Fruit fly (Drosophila melanogaster) whole organism, embryonic: ENCODE results near the gene CG2124.

Experiments
- Bgb ChIP-seq: fragments of 200-800 bp; sonication (Bioruptor generic); IDR thresholded peaks from 2 replicates; pipeline ENCODE4 v1.3.6; 2022; ENCODE audit warnings: missing biosample characterization, missing genetic modification characterization; ENCODE audit not compliant: partially characterized antibody
- CG10209 ChIP-seq: fragments of 200-800 bp; sonication (Bioruptor generic); optimal IDR thresholded peaks from 3 replicates; lab custom pipeline; 2017; ENCODE audit warnings: missing biosample characterization, mild to moderate bottlenecking, missing genetic modification characterization, missing genetic modification reagents
- CG11696 ChIP-seq: fragments of 200-800 bp; sonication (Bioruptor generic); IDR thresholded peaks from 2 replicates; pipeline ENCODE4 v1.3.6; 2022; ENCODE audit warnings: missing biosample characterization, missing genetic modification characterization
- CG12299 ChIP-seq: fragments of 200-800 bp; sonication (Bioruptor generic); optimal IDR thresholded peaks from 2 replicates; lab custom pipeline; 2018; ENCODE audit warnings: missing biosample characterization, mild to moderate bottlenecking, missing genetic modification characterization
- CG1233 ChIP-seq: fragments of 200-800 bp; sonication (Bioruptor generic); optimal IDR thresholded peaks from 4 replicates; lab custom pipeline; 2018; ENCODE audit warnings: missing biosample characterization, mild to moderate bottlenecking, missing genetic modification characterization
- CG13424 ChIP-seq: fragments of 200-800 bp; sonication (Bioruptor generic); optimal IDR thresholded peaks from 2 replicates; lab custom pipeline; 2019; ENCODE audit warnings: missing biosample characterization, mild to moderate bottlenecking, missing genetic modification characterization, moderate library complexity
- CG13624 ChIP-seq: fragments of 200-800 bp; sonication (Bioruptor generic); optimal IDR thresholded peaks from 2 replicates; lab custom pipeline; 2016; ENCODE audit warnings: missing biosample characterization, missing genetic modification characterization
- CG13775 ChIP-seq: fragments of 200-800 bp; sonication (Bioruptor generic); optimal IDR thresholded peaks from 3 replicates; lab custom pipeline; 2017; ENCODE audit warnings: missing biosample characterization, mild to moderate bottlenecking, missing genetic modification characterization
- CG14667 ChIP-seq: fragments of 200-800 bp; sonication (Bioruptor generic); IDR thresholded peaks from 2 replicates; pipeline ENCODE4 v1.3.6; 2022; ENCODE audit warnings: missing biosample characterization, missing genetic modification characterization
- CG17361 ChIP-seq: fragments of 200-800 bp; sonication (Bioruptor generic); IDR thresholded peaks from 3 replicates; pipeline ENCODE4 v1.3.6; 2022; ENCODE audit warnings: missing biosample characterization, missing genetic modification characterization
- CG2129 ChIP-seq: fragments of 200-800 bp; sonication (Bioruptor generic); IDR thresholded peaks from 2 replicates; pipeline ENCODE4 v1.3.6; 2022; ENCODE audit warnings: missing biosample characterization, missing genetic modification characterization; ENCODE audit not compliant: partially characterized antibody
- CG32767 ChIP-seq: fragments of 200-800 bp; sonication (Bioruptor generic); IDR thresholded peaks from 2 replicates; pipeline ENCODE4 v1.3.6; 2022; ENCODE audit warnings: missing biosample characterization, missing genetic modification characterization
- CG34422 ChIP-seq: fragments of 200-800 bp; sonication (Bioruptor generic); IDR thresholded peaks from 3 replicates; pipeline ENCODE4 v1.3.6; 2022; ENCODE audit warnings: missing biosample characterization, missing genetic modification characterization
- CG4617 ChIP-seq: fragments of 200-800 bp; sonication (Bioruptor generic); optimal IDR thresholded peaks from 3 replicates; lab custom pipeline; 2016; ENCODE audit warnings: missing biosample characterization, missing genetic modification characterization, borderline replicate concordance
- CG5953 ChIP-seq: fragments of 200-800 bp; sonication (Bioruptor generic); IDR thresholded peaks from 2 replicates; pipeline ENCODE4 v1.3.6; 2022; ENCODE audit warnings: missing biosample characterization, missing genetic modification characterization
- CG6254 ChIP-seq: fragments of 200-800 bp; sonication (Bioruptor generic); optimal IDR thresholded peaks from 3 replicates; lab custom pipeline; 2017; ENCODE audit warnings: mild to moderate bottlenecking, missing biosample characterization, missing genetic modification reagents, missing genetic modification characterization
- CG7556 ChIP-seq: fragments of 200-800 bp; sonication (Bioruptor generic); optimal IDR thresholded peaks from 2 replicates; lab custom pipeline; 2017; ENCODE audit warnings: missing biosample characterization, mild to moderate bottlenecking, missing genetic modification characterization
- CG7745 ChIP-seq: fragments of 200-800 bp; sonication (Bioruptor generic); optimal IDR thresholded peaks from 2 replicates; lab custom pipeline; 2018; ENCODE audit warnings: missing biosample characterization, mild to moderate bottlenecking, missing genetic modification characterization, moderate library complexity
- CG8281 ChIP-seq: fragments of 200-800 bp; sonication (Bioruptor generic); optimal IDR thresholded peaks from 2 replicates; lab custom pipeline; 2018; ENCODE audit warnings: missing biosample characterization, mild to moderate bottlenecking, missing genetic modification characterization, moderate library complexity
- CG8290 ChIP-seq, 3 experiments: fragments of 200-800 bp; sonication (Bioruptor generic); optimal IDR thresholded peaks; 2 replicates each; lab custom pipeline; 2016 to 2019; ENCODE audit warnings: missing biosample characterization in 3 of 3, missing genetic modification characterization in 3 of 3, mild to moderate bottlenecking in 2 of 3, moderate library complexity in 1 of 3
- CG8478 ChIP-seq: fragments of >200 bp; optimal IDR thresholded peaks from 2 replicates; lab custom pipeline; 2018
- CG8944 ChIP-seq: fragments of 200-800 bp; sonication (Bioruptor generic); optimal IDR thresholded peaks from 3 replicates; lab custom pipeline; 2016; ENCODE audit warnings: missing biosample characterization, missing genetic modification characterization
- CG9797 ChIP-seq: fragments of 200-800 bp; sonication (Bioruptor generic); optimal IDR thresholded peaks from 3 replicates; lab custom pipeline; 2018; ENCODE audit warnings: missing biosample characterization, mild to moderate bottlenecking, missing genetic modification characterization
- CG9876 ChIP-seq: fragments of 200-800 bp; sonication (Bioruptor generic); optimal IDR thresholded peaks from 2 replicates; lab custom pipeline; 2016; ENCODE audit warnings: missing biosample characterization, missing genetic modification characterization
- Camta ChIP-seq: fragments of 200-800 bp; sonication (Bioruptor generic); optimal IDR thresholded peaks from 2 replicates; lab custom pipeline; 2016; ENCODE audit warnings: missing biosample characterization, missing genetic modification characterization
- CrebB ChIP-seq: fragments of 200-800 bp; sonication (Bioruptor generic); optimal IDR thresholded peaks from 3 replicates; lab custom pipeline; 2018; ENCODE audit warnings: missing biosample characterization, mild to moderate bottlenecking, missing genetic modification characterization
- Ets97D ChIP-seq: fragments of 200-800 bp; sonication (Bioruptor generic); optimal IDR thresholded peaks from 3 replicates; lab custom pipeline; 2016; ENCODE audit warnings: missing biosample characterization, missing genetic modification characterization
- Fer2 ChIP-seq: fragments of 200-800 bp; sonication (Bioruptor generic); optimal IDR thresholded peaks from 2 replicates; lab custom pipeline; 2018; ENCODE audit warnings: missing biosample characterization, mild to moderate bottlenecking, missing genetic modification characterization, moderate library complexity
- Hr39 ChIP-seq: fragments of >200 bp; optimal IDR thresholded peaks from 2 replicates; lab custom pipeline; 2017
- Lim3 ChIP-seq: fragments of 200-800 bp; sonication (Bioruptor generic); IDR thresholded peaks from 2 replicates; pipeline ENCODE4 v1.3.6; 2022; ENCODE audit warnings: missing biosample characterization, missing genetic modification characterization
- MESR4 ChIP-seq: fragments of 200-800 bp; sonication (Bioruptor generic); optimal IDR thresholded peaks from 2 replicates; lab custom pipeline; 2018; ENCODE audit warnings: missing biosample characterization, mild to moderate bottlenecking, missing genetic modification characterization, moderate library complexity
- Mad ChIP-seq: fragments of 200-800 bp; sonication (Bioruptor generic); optimal IDR thresholded peaks from 2 replicates; lab custom pipeline; 2016; ENCODE audit warnings: missing biosample characterization, missing genetic modification characterization
- NfI ChIP-seq: fragments of 200-800 bp; sonication (Bioruptor generic); optimal IDR thresholded peaks from 3 replicates; lab custom pipeline; 2018; ENCODE audit warnings: missing biosample characterization, mild to moderate bottlenecking, missing genetic modification characterization, moderate library complexity
- Side ChIP-seq: fragments of 200-800 bp; sonication (Bioruptor generic); optimal IDR thresholded peaks from 2 replicates; lab custom pipeline; 2016; ENCODE audit warnings: missing biosample characterization, missing genetic modification characterization
- Usf ChIP-seq: fragments of 200-800 bp; sonication (Bioruptor generic); optimal IDR thresholded peaks from 2 replicates; lab custom pipeline; 2017; ENCODE audit warnings: missing genotype, missing biosample characterization, missing genetic modification characterization
- ap ChIP-seq: fragments of 200-800 bp; sonication (Bioruptor generic); IDR thresholded peaks from 2 replicates; pipeline ENCODE4 v1.3.6; 2022; ENCODE audit warnings: missing biosample characterization, missing genetic modification characterization
- br ChIP-seq: fragments of >200 bp; optimal IDR thresholded peaks from 2 replicates; lab custom pipeline; 2017
- bsh ChIP-seq, 2 experiments: fragments of 200-800 bp; sonication (Bioruptor generic); optimal IDR thresholded peaks; 2 replicates each; lab custom pipeline; 2017 to 2018; ENCODE audit warnings: mild to moderate bottlenecking in 2 of 2, missing biosample characterization in 2 of 2, missing genetic modification characterization in 2 of 2, moderate library complexity in 1 of 2
- emc ChIP-seq: fragments of 200-800 bp; sonication (Bioruptor generic); optimal IDR thresholded peaks from 2 replicates; lab custom pipeline; 2016; ENCODE audit warnings: missing biosample characterization, missing genetic modification characterization
- exex ChIP-seq: fragments of 200-800 bp; sonication (Bioruptor generic); optimal IDR thresholded peaks from 4 replicates; lab custom pipeline; 2018; ENCODE audit warnings: missing biosample characterization, mild to moderate bottlenecking, missing genetic modification characterization, moderate library complexity
- insv ChIP-seq, 2 experiments: fragments of 200-800 bp; sonication (Bioruptor generic); optimal IDR thresholded peaks; 3 replicates each; lab custom pipeline; 2016 to 2018; ENCODE audit warnings: missing biosample characterization in 2 of 2, missing genetic modification characterization in 2 of 2
- klu ChIP-seq: fragments of 200-800 bp; sonication (Bioruptor generic); IDR thresholded peaks from 2 replicates; pipeline ENCODE4 v1.3.6; 2022; ENCODE audit warnings: missing biosample characterization, missing genetic modification characterization
- lab ChIP-seq: fragments of 200-800 bp; sonication (Bioruptor generic); optimal IDR thresholded peaks from 3 replicates; lab custom pipeline; 2017; ENCODE audit warnings: missing biosample characterization, missing genetic modification characterization, mild to moderate bottlenecking, moderate library complexity, missing genetic modification reagents
- lov ChIP-seq, 2 experiments: fragments of 200-800 bp in 1 of 2; fragments of >200 bp in 1 of 2; sonication (Bioruptor generic) in 1 of 2; IDR thresholded peaks in 1 of 2; optimal IDR thresholded peaks in 1 of 2; 2 replicates in 1 of 2; 3 replicates in 1 of 2; pipeline versions ENCODE4 v1.3.6 to Lab custom; 2017 to 2022; ENCODE audit warnings: missing biosample characterization in 1 of 2, missing genetic modification characterization in 1 of 2
- mirr ChIP-seq: fragments of 200-800 bp; sonication (Bioruptor generic); optimal IDR thresholded peaks from 3 replicates; lab custom pipeline; 2018; ENCODE audit warnings: missing biosample characterization, mild to moderate bottlenecking, missing genetic modification characterization
- nmo ChIP-seq: fragments of 200-800 bp; sonication (Bioruptor generic); optimal IDR thresholded peaks from 2 replicates; lab custom pipeline; 2018; ENCODE audit warnings: missing biosample characterization, mild to moderate bottlenecking, missing genetic modification characterization, moderate library complexity
- schlank ChIP-seq: fragments of 200-800 bp; sonication (Bioruptor generic); optimal IDR thresholded peaks from 2 replicates; lab custom pipeline; 2018; ENCODE audit warnings: missing biosample characterization, mild to moderate bottlenecking, missing genetic modification characterization
- tna ChIP-seq: fragments of 200-800 bp; sonication (Bioruptor generic); IDR thresholded peaks from 2 replicates; pipeline ENCODE4 v1.3.6; 2022; ENCODE audit warnings: missing biosample characterization, missing genetic modification characterization; ENCODE audit not compliant: partially characterized antibody
- unc-4 ChIP-seq: fragments of 200-800 bp; sonication (Bioruptor generic); IDR thresholded peaks from 2 replicates; pipeline ENCODE4 v1.3.6; 2022; ENCODE audit warnings: missing biosample characterization, missing genetic modification characterization; ENCODE audit not compliant: partially characterized antibody
- unpg ChIP-seq: fragments of 200-800 bp; sonication (Bioruptor generic); optimal IDR thresholded peaks from 3 replicates; lab custom pipeline; 2018; ENCODE audit warnings: missing biosample characterization, mild to moderate bottlenecking, missing genetic modification characterization, moderate library complexity

Gene CG2124

DNA sequence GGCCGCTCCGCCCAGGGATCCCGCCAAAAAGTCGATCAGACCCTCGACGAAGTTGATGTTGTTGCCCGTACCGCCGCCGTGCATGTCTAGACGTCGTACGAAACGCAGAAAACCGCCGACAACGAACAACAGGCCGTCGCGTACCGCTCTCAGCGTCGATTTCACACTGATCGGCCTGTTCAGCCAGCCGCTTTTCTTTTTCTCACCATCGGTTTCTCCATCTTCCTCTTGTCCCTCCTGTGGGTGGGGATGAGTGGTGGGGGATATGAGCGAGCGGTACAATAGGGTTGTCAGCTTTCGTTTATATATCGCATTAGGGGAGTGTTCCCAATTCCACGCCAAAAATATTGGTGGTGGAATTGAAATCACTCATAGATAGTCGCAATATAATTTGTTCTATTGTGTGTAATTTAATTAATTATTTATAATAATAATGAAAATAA lies 5.6 kb downstream of the CG2124 start (continued):
- TF ChIP-seq CrebB (tag; lab: Kevin White, UChicago), result no peak
- TF ChIP-seq Lim3 (GFP tag; lab: Robert Waterston, UW), result no peak
- peak; percentile 45 for TF ChIP-seq CG10209
- TF ChIP-seq CG1233 (GFP tag; lab: Kevin White, UChicago), result no peak
- TF ChIP-seq bsh (GFP tag; optimal IDR thresholded peaks at IDR 0.05; lab: Kevin White, UChicago), result peak in 1 of 2 experiments; percentile 31
- no peak for TF ChIP-seq Ets97D (GFP tag; lab: Kevin White, UChicago)
- TF ChIP-seq CG13775, result peak; percentile 40
- no peak for TF ChIP-seq CG12299
- TF ChIP-seq Bgb (GFP tag; lab: Robert Waterston, UW), result peak; percentile 51
- TF ChIP-seq lov (optimal IDR thresholded peaks at IDR 0.05; lab: Kevin White, UChicago), result no peak
- TF ChIP-seq lov (GFP tag; IDR thresholded peaks at IDR 0.05; lab: Robert Waterston, UW), result no peak
- no peak for TF ChIP-seq schlank (tag; lab: Kevin White, UChicago)
- peak; percentile 20 for TF ChIP-seq unpg (GFP tag; lab: Kevin White, UChicago)
- peak; percentile 9 for TF ChIP-seq CG8944 (GFP tag; lab: Kevin White, UChicago)
- TF ChIP-seq CG32767 (GFP tag; lab: Robert Waterston, UW), result no peak
- TF ChIP-seq CG13424 (tag; lab: Kevin White, UChicago), result peak; percentile 39
- TF ChIP-seq exex (tag; lab: Kevin White, UChicago), result no peak
- TF ChIP-seq CG9797, result no peak
- TF ChIP-seq NfI (GFP tag; lab: Kevin White, UChicago), result peak; percentile 39
- TF ChIP-seq CG11696 (GFP tag; lab: Robert Waterston, UW), result no peak
- TF ChIP-seq br, result no peak
- no peak for TF ChIP-seq Mad
- peak; percentile 23 for TF ChIP-seq Usf (GFP tag; lab: Kevin White, UChicago)
- TF ChIP-seq Hr39, result no peak
- peak; percentile 45; the same call in 1 of the 2 replicates for TF ChIP-seq CG14667 (GFP tag; lab: Robert Waterston, UW)
- TF ChIP-seq tna, result no peak
- no peak for TF ChIP-seq CG9876 (GFP tag; lab: Kevin White, UChicago)
- no peak for TF ChIP-seq Fer2
- no peak for TF ChIP-seq CG5953 (GFP tag; lab: Robert Waterston, UW)
- TF ChIP-seq mirr, result no peak
- TF ChIP-seq Camta (GFP tag; lab: Kevin White, UChicago), result no peak
- TF ChIP-seq CG8281 (tag; lab: Kevin White, UChicago), result no peak
- no peak for TF ChIP-seq CG8290 (GFP tag; optimal IDR thresholded peaks at IDR 0.05; lab: Kevin White, UChicago)
- TF ChIP-seq CG8290 (tag; optimal IDR thresholded peaks at IDR 0.05; lab: Kevin White, UChicago), result peak in 1 of 2 experiments; percentile 58
- no peak for TF ChIP-seq emc (GFP tag; lab: Kevin White, UChicago)
- no peak for TF ChIP-seq ap (GFP tag; lab: Robert Waterston, UW)
- TF ChIP-seq insv (GFP tag; optimal IDR thresholded peaks at IDR 0.05; lab: Kevin White, UChicago), result no peak
- peak; percentile 24; the same call in 1 of the 2 replicates for TF ChIP-seq klu
- peak; percentile 30 for TF ChIP-seq CG7556 (GFP tag; lab: Kevin White, UChicago)
- no peak for TF ChIP-seq Side (GFP tag; lab: Kevin White, UChicago)
- TF ChIP-seq nmo (GFP tag; lab: Kevin White, UChicago), result peak; percentile 44
- TF ChIP-seq MESR4 (GFP tag; lab: Kevin White, UChicago), result no peak
- no peak; the same call in 1 of the 2 replicates for TF ChIP-seq CG2129
- no peak for TF ChIP-seq CG8478
- peak; percentile 55; the same call in 2 of the 3 replicates for TF ChIP-seq CG34422 (GFP tag; lab: Robert Waterston, UW)
- TF ChIP-seq lab (GFP tag; lab: Kevin White, UChicago), result no peak
- TF ChIP-seq CG7745 (tag; lab: Kevin White, UChicago), result no peak
- no peak for TF ChIP-seq unc-4 (GFP tag; lab: Robert Waterston, UW)
- peak; percentile 68 for TF ChIP-seq CG17361
- peak; percentile 4 for TF ChIP-seq CG13624
- TF ChIP-seq CG4617 (GFP tag; lab: Kevin White, UChicago), result no peak
- no peak for TF ChIP-seq CG6254 (GFP tag; lab: Kevin White, UChicago)
